Fruit fly (Drosophila melanogaster) whole organism, adult: ENCODE measurements around the gene CG9673.

ENCODE experiments used
- CG11617 ChIP-seq: fragments of 200-800 bp; sonication (Bioruptor generic); optimal IDR thresholded peaks from 2 replicates; lab custom pipeline; 2017; ENCODE audit warnings: mild to moderate bottlenecking, missing biosample characterization, missing genetic modification reagents, missing genetic modification characterization
- CG12768 ChIP-seq: fragments of 200-800 bp; sonication (Bioruptor generic); optimal IDR thresholded peaks from 2 replicates; lab custom pipeline; 2017; ENCODE audit warnings: missing biosample characterization, missing genetic modification characterization, mild to moderate bottlenecking, moderate library complexity, missing genetic modification reagents
- CG14711 ChIP-seq: fragments of 200-800 bp; sonication (Bioruptor generic); optimal IDR thresholded peaks from 2 replicates; lab custom pipeline; 2018; ENCODE audit warnings: missing biosample characterization, mild to moderate bottlenecking, missing genetic modification characterization, moderate library complexity
- CG33017 ChIP-seq: fragments of 200-800 bp; sonication (Bioruptor generic); optimal IDR thresholded peaks from 2 replicates; lab custom pipeline; 2018; ENCODE audit warnings: missing biosample characterization, mild to moderate bottlenecking, missing genetic modification characterization, moderate library complexity
- CG5204 ChIP-seq: fragments of 200-800 bp; sonication (Bioruptor generic); optimal IDR thresholded peaks from 2 replicates; lab custom pipeline; 2016; ENCODE audit warnings: missing biosample characterization, missing genetic modification characterization
- CG7045 ChIP-seq: fragments of 200-800 bp; sonication (Bioruptor generic); optimal IDR thresholded peaks from 2 replicates; lab custom pipeline; 2017; ENCODE audit warnings: missing biosample characterization, mild to moderate bottlenecking, missing genetic modification characterization
- CG7101 ChIP-seq: fragments of 200-800 bp; sonication (Bioruptor generic); optimal IDR thresholded peaks from 2 replicates; lab custom pipeline; 2018; ENCODE audit warnings: missing biosample characterization, mild to moderate bottlenecking, missing genetic modification characterization, moderate library complexity
- Clk ChIP-seq: fragments of 200-800 bp; sonication (Bioruptor generic); optimal IDR thresholded peaks from 2 replicates; lab custom pipeline; 2017; ENCODE audit warnings: missing biosample characterization, missing genetic modification characterization
- Crg-1 ChIP-seq: fragments of 200-800 bp; sonication (Bioruptor generic); optimal IDR thresholded peaks from 2 replicates; lab custom pipeline; 2016; ENCODE audit warnings: missing biosample characterization, missing genetic modification characterization
- Mnt ChIP-seq: fragments of 200-800 bp; sonication (Bioruptor generic); optimal IDR thresholded peaks from 2 replicates; lab custom pipeline; 2016; ENCODE audit warnings: missing biosample characterization, mild to moderate bottlenecking, missing genetic modification characterization
- bab1 ChIP-seq: fragments of 200-800 bp; sonication (Bioruptor generic); optimal IDR thresholded peaks from 3 replicates; lab custom pipeline; 2019; ENCODE audit warnings: missing biosample characterization, mild to moderate bottlenecking, missing genetic modification characterization, moderate library complexity
- cic ChIP-seq: fragments of 200-800 bp; sonication (Bioruptor generic); optimal IDR thresholded peaks from 2 replicates; lab custom pipeline; 2017; ENCODE audit warnings: missing biosample characterization, mild to moderate bottlenecking, missing genetic modification characterization, moderate library complexity
- cnc ChIP-seq, 2 experiments: fragments of >200 bp; optimal IDR thresholded peaks; 2 replicates each; lab custom pipeline; 2017
- kay ChIP-seq: fragments of 200-800 bp; sonication (Bioruptor generic); peaks from one replicate; lab custom pipeline; 2016; ENCODE audit warnings: missing biosample characterization, missing genetic modification characterization, borderline replicate concordance
- ovo ChIP-seq: fragments of 200-800 bp; sonication (Bioruptor generic); optimal IDR thresholded peaks from 2 replicates; lab custom pipeline; 2016; ENCODE audit warnings: missing biosample characterization, missing genetic modification characterization
- pad ChIP-seq: fragments of 200-800 bp; sonication (Bioruptor generic); optimal IDR thresholded peaks from 3 replicates; lab custom pipeline; 2017; ENCODE audit warnings: missing biosample characterization, missing genetic modification characterization, mild to moderate bottlenecking, moderate library complexity, missing genetic modification reagents
- tj ChIP-seq: fragments of 200-800 bp; sonication (Bioruptor generic); optimal IDR thresholded peaks from 3 replicates; lab custom pipeline; 2017; ENCODE audit warnings: missing biosample characterization, mild to moderate bottlenecking, missing genetic modification characterization, moderate library complexity
- toe ChIP-seq: fragments of 200-800 bp; sonication (Bioruptor generic); optimal IDR thresholded peaks from 2 replicates; lab custom pipeline; 2016; ENCODE audit warnings: missing biosample characterization, missing genetic modification characterization

The CG9673 gene

DNA sequence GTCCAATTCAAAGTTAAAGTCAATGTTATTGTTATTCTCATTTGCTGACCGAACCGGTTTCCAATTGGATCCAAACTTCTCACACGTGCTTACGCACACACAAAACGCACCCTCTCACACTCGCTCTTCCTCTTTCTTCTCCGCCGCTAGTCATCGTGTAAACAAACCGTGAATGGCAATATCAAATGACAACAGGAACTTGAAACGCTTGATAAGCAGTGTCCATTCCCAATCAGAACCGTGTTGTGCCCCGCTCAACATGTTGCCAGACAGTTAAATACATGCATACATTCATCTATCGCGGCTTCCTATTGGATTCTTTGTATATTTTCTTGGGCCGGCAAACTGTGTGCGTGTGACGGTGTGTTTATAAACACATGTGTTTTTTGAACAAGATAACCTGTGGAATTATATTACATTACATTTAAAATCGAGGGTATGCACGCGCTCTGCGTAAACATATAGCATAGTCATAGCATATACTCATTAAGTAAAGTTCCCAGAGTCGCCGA, 47.9 kb downstream of the CG9673 start:
- TF ChIP-seq ovo (GFP tag; lab: Kevin White, UChicago) (peak; percentile 73), kay (no peak), CG12768 (GFP tag; lab: Kevin White, UChicago) (no peak), tj (GFP tag; lab: Kevin White, UChicago) (peak; percentile 82), Mnt (peak; percentile 96), CG33017 (tag; lab: Kevin White, UChicago) (no peak), CG11617 (GFP tag; lab: Kevin White, UChicago) (no peak), CG7101 (tag; lab: Kevin White, UChicago) (peak; percentile 4), CG5204 (GFP tag; lab: Kevin White, UChicago) (no peak), Clk (GFP tag; lab: Kevin White, UChicago) (no peak), cnc (optimal IDR thresholded peaks at IDR 0.05; lab: Kevin White, UChicago) (peak; percentile 43 to 44), bab1 (GFP tag; lab: Kevin White, UChicago) (peak; percentile 9), toe (no peak), CG14711 (tag; lab: Kevin White, UChicago) (no peak), pad (peak; percentile 5), cic (GFP tag; lab: Kevin White, UChicago) (peak; percentile 98), Crg-1 (GFP tag; lab: Kevin White, UChicago) (no peak), CG7045 (GFP tag; lab: Kevin White, UChicago) (no peak)

DNA sequence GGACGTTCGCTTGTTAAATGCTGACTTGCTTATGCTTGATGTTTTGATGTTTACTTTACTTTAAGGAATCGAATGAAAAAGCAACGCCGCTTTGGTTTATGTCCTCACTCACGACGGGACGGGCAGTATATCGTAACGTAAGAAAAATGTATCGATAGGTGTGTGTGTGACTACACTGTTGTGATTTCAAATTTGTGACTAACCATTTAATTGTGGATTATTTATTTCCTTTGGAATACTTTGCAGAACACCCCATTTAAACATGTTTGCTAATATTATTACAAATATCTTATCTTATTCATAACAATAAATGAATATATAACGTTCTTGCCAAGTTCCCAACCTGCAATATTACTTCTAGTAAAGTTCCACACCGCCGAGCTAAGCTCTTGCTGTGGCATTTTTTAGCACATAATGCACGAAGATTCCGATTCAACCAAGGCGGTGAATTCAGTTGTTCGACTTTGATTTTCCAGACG, 48.7 kb downstream of the CG9673 start, which contains the start of the genes Nemp and r:
Gene Nemp, minus strand, starts transcription at position 85 of the 479 bp plus-strand sequence.
Gene r, plus strand, starts transcription at position 429 of the 479 bp plus-strand sequence.
- TF ChIP-seq kay, result no peak
- peak; percentile 44 for TF ChIP-seq tj (GFP tag; lab: Kevin White, UChicago)
- TF ChIP-seq Crg-1 (GFP tag; lab: Kevin White, UChicago), result no peak
- no peak for TF ChIP-seq ovo (GFP tag; lab: Kevin White, UChicago)
